Fruit fly (Drosophila melanogaster) whole organism, embryonic: ENCODE data around the gene Hr96.

Experiments
- Adf1 ChIP-seq: fragments of 200-800 bp; sonication (Bioruptor generic); IDR thresholded peaks from 2 replicates; pipeline ENCODE4 v1.3.6; 2022; ENCODE audit warnings: missing biosample characterization, missing genetic modification characterization
- BEAF-32 ChIP-seq: fragments of 200-800 bp; sonication (Bioruptor generic); optimal IDR thresholded peaks from 3 replicates; lab custom pipeline; 2017; ENCODE audit warnings: missing biosample characterization, missing genetic modification characterization, mild to moderate bottlenecking, moderate library complexity, missing genetic modification reagents
- Bgb ChIP-seq: fragments of 200-800 bp; sonication (Bioruptor generic); IDR thresholded peaks from 2 replicates; pipeline ENCODE4 v1.3.6; 2022; ENCODE audit warnings: missing biosample characterization, missing genetic modification characterization; ENCODE audit not compliant: partially characterized antibody
- CG10654 ChIP-seq: fragments of 200-800 bp; sonication (Bioruptor generic); optimal IDR thresholded peaks from 2 replicates; lab custom pipeline; 2016; ENCODE audit warnings: missing biosample characterization, missing genetic modification characterization
- CG11456 ChIP-seq: fragments of 200-800 bp; sonication (Bioruptor generic); IDR thresholded peaks from 3 replicates; pipeline ENCODE4 v1.3.6; 2022; ENCODE audit warnings: missing biosample characterization, missing genetic modification characterization
- CG12391 ChIP-seq: fragments of 200-800 bp; sonication (Bioruptor generic); optimal IDR thresholded peaks from 3 replicates; lab custom pipeline; 2018; ENCODE audit warnings: missing biosample characterization, mild to moderate bottlenecking, missing genetic modification characterization, moderate library complexity
- CG12744 ChIP-seq: fragments of 200-800 bp; sonication (Bioruptor generic); optimal IDR thresholded peaks from 2 replicates; lab custom pipeline; 2016; ENCODE audit warnings: missing biosample characterization, missing genetic modification characterization
- CG13624 ChIP-seq: fragments of 200-800 bp; sonication (Bioruptor generic); optimal IDR thresholded peaks from 2 replicates; lab custom pipeline; 2016; ENCODE audit warnings: missing biosample characterization, missing genetic modification characterization
- CG14710 ChIP-seq: fragments of 200-800 bp; sonication (Bioruptor generic); optimal IDR thresholded peaks from 3 replicates; lab custom pipeline; 2019; ENCODE audit warnings: missing biosample characterization, mild to moderate bottlenecking, missing genetic modification characterization, moderate library complexity
- CG18476 ChIP-seq: fragments of 200-800 bp; sonication (Bioruptor generic); optimal IDR thresholded peaks from 2 replicates; lab custom pipeline; 2016; ENCODE audit warnings: missing biosample characterization, mild to moderate bottlenecking, missing genetic modification characterization
- CG2129 ChIP-seq: fragments of 200-800 bp; sonication (Bioruptor generic); IDR thresholded peaks from 2 replicates; pipeline ENCODE4 v1.3.6; 2022; ENCODE audit warnings: missing biosample characterization, missing genetic modification characterization; ENCODE audit not compliant: partially characterized antibody
- CG2678 ChIP-seq: fragments of 200-800 bp; sonication (Bioruptor generic); optimal IDR thresholded peaks from 3 replicates; lab custom pipeline; 2019; ENCODE audit warnings: missing biosample characterization, mild to moderate bottlenecking, missing genetic modification characterization, moderate library complexity
- CG2875 ChIP-seq: fragments of 200-800 bp; sonication (Bioruptor generic); optimal IDR thresholded peaks from 2 replicates; lab custom pipeline; 2017; ENCODE audit warnings: missing biosample characterization, mild to moderate bottlenecking, missing genetic modification characterization, missing genetic modification reagents
- CG31388 ChIP-seq: fragments of 200-800 bp; sonication (Bioruptor generic); optimal IDR thresholded peaks from 2 replicates; lab custom pipeline; 2016; ENCODE audit warnings: missing biosample characterization, missing genetic modification characterization
- CG33213 ChIP-seq: fragments of 200-800 bp; sonication (Bioruptor generic); optimal IDR thresholded peaks from 3 replicates; lab custom pipeline; 2016; ENCODE audit warnings: missing biosample characterization, missing genetic modification characterization
- CG34376 ChIP-seq: fragments of 200-800 bp; sonication (Bioruptor generic); optimal IDR thresholded peaks from 2 replicates; lab custom pipeline; 2018; ENCODE audit warnings: missing biosample characterization, mild to moderate bottlenecking, missing genetic modification characterization
- CG4360 ChIP-seq: fragments of 200-800 bp; sonication (Bioruptor generic); IDR thresholded peaks from 2 replicates; pipeline ENCODE4 v1.3.6; 2022; ENCODE audit warnings: missing biosample characterization, missing genetic modification characterization
- CG4707 ChIP-seq: fragments of 200-800 bp; sonication (Bioruptor generic); optimal IDR thresholded peaks from 2 replicates; lab custom pipeline; 2018; ENCODE audit warnings: missing biosample characterization, mild to moderate bottlenecking, missing genetic modification characterization, moderate library complexity
- CG4730 ChIP-seq: fragments of 200-800 bp; sonication (Bioruptor generic); IDR thresholded peaks from 2 replicates; pipeline ENCODE4 v1.3.6; 2022; ENCODE audit warnings: missing biosample characterization, missing genetic modification characterization
- CG7928 ChIP-seq: fragments of 200-800 bp; sonication (Bioruptor generic); optimal IDR thresholded peaks from 2 replicates; lab custom pipeline; 2017; ENCODE audit warnings: missing biosample characterization, mild to moderate bottlenecking, missing genetic modification characterization
- CG9215 ChIP-seq: fragments of 200-800 bp; sonication (Bioruptor generic); IDR thresholded peaks from 2 replicates; pipeline ENCODE4 v1.3.6; 2022; ENCODE audit warnings: missing biosample characterization, missing genetic modification characterization
- CG9932 ChIP-seq: fragments of 200-800 bp; sonication (Bioruptor generic); IDR thresholded peaks from 2 replicates; pipeline ENCODE4 v1.3.6; 2022; ENCODE audit warnings: missing biosample characterization, missing genetic modification characterization
- CTCF ChIP-seq: fragments of 200-800 bp; sonication (Bioruptor generic); optimal IDR thresholded peaks from 2 replicates; lab custom pipeline; 2017; ENCODE audit warnings: missing biosample characterization, mild to moderate bottlenecking, missing genetic modification characterization, moderate library complexity
- Camta ChIP-seq: fragments of 200-800 bp; sonication (Bioruptor generic); optimal IDR thresholded peaks from 2 replicates; lab custom pipeline; 2016; ENCODE audit warnings: missing biosample characterization, missing genetic modification characterization
- Chrac-16 ChIP-seq: fragments of 200-800 bp; sonication (Bioruptor generic); optimal IDR thresholded peaks from 3 replicates; lab custom pipeline; 2016; ENCODE audit warnings: missing biosample characterization, missing genetic modification characterization
- Dbx ChIP-seq: fragments of 200-800 bp; sonication (Bioruptor generic); IDR thresholded peaks from 3 replicates; pipeline ENCODE4 v1.3.6; 2022; ENCODE audit warnings: missing biosample characterization, missing genetic modification characterization
- Dip3 ChIP-seq: fragments of 200-800 bp; sonication (Bioruptor generic); optimal IDR thresholded peaks from 3 replicates; lab custom pipeline; 2016; ENCODE audit warnings: missing biosample characterization, missing genetic modification characterization
- Dll ChIP-seq: fragments of 200-800 bp; sonication (Bioruptor generic); IDR thresholded peaks from 4 replicates; pipeline ENCODE4 v1.3.6; 2022; ENCODE audit warnings: missing biosample characterization, missing genetic modification characterization; ENCODE audit not compliant: partially characterized antibody
- Dp ChIP-seq: fragments of 200-800 bp; sonication (Bioruptor generic); optimal IDR thresholded peaks from 2 replicates; lab custom pipeline; 2018; ENCODE audit warnings: missing biosample characterization, mild to moderate bottlenecking, missing genetic modification characterization, moderate library complexity
- E2f2 ChIP-seq: fragments of 200-800 bp; sonication (Bioruptor generic); IDR thresholded peaks from 2 replicates; pipeline ENCODE4 v1.3.6; 2022; ENCODE audit warnings: missing biosample characterization, missing genetic modification characterization
- MESR4 ChIP-seq: fragments of 200-800 bp; sonication (Bioruptor generic); optimal IDR thresholded peaks from 2 replicates; lab custom pipeline; 2018; ENCODE audit warnings: missing biosample characterization, mild to moderate bottlenecking, missing genetic modification characterization, moderate library complexity
- Sin3A ChIP-seq: fragments of >200 bp; optimal IDR thresholded peaks from 2 replicates; lab custom pipeline; 2018
- YL-1 ChIP-seq: fragments of 200-800 bp; sonication (Bioruptor generic); optimal IDR thresholded peaks from 3 replicates; lab custom pipeline; 2017; ENCODE audit warnings: missing biosample characterization, mild to moderate bottlenecking, missing genetic modification characterization
- amos ChIP-seq: fragments of 200-800 bp; sonication (Bioruptor generic); IDR thresholded peaks from 2 replicates; pipeline ENCODE4 v1.3.6; 2022; ENCODE audit warnings: missing biosample characterization, missing genetic modification characterization; ENCODE audit not compliant: partially characterized antibody
- ap ChIP-seq: fragments of 200-800 bp; sonication (Bioruptor generic); IDR thresholded peaks from 2 replicates; pipeline ENCODE4 v1.3.6; 2022; ENCODE audit warnings: missing biosample characterization, missing genetic modification characterization
- ash1 ChIP-seq: fragments of 200-800 bp; sonication (Bioruptor generic); optimal IDR thresholded peaks from 2 replicates; lab custom pipeline; 2018; ENCODE audit warnings: missing biosample characterization, mild to moderate bottlenecking, missing genetic modification characterization
- chm ChIP-seq: fragments of 200-800 bp; sonication (Bioruptor generic); IDR thresholded peaks from 2 replicates; pipeline ENCODE4 v1.3.6; 2022; ENCODE audit warnings: missing biosample characterization, missing genetic modification characterization
- ftz-f1 ChIP-seq: fragments of 200-800 bp; sonication (Bioruptor generic); optimal IDR thresholded peaks from 2 replicates; lab custom pipeline; 2016; ENCODE audit warnings: missing biosample characterization, missing genetic modification characterization
- gro ChIP-seq: fragments of 200-800 bp; sonication (Bioruptor generic); optimal IDR thresholded peaks from 2 replicates; lab custom pipeline; 2016; ENCODE audit warnings: missing biosample characterization, missing genetic modification characterization
- gt ChIP-seq: fragments of 200-800 bp; sonication (Bioruptor generic); IDR thresholded peaks from 2 replicates; pipeline ENCODE4 v1.3.6; 2022; ENCODE audit warnings: missing biosample characterization, missing genetic modification characterization
- jumu ChIP-seq: fragments of 200-800 bp; sonication (Bioruptor generic); optimal IDR thresholded peaks from 3 replicates; lab custom pipeline; 2016; ENCODE audit warnings: missing biosample characterization, missing genetic modification characterization
- mld ChIP-seq: fragments of 200-800 bp; sonication (Bioruptor generic); IDR thresholded peaks from 3 replicates; pipeline ENCODE4 v1.3.6; 2022; ENCODE audit warnings: missing biosample characterization, missing genetic modification characterization; ENCODE audit not compliant: partially characterized antibody
- pan ChIP-seq, 4 experiments: fragments of >200 bp in 3 of 4; fragments of 200-800 bp in 1 of 4; sonication (Bioruptor generic) in 1 of 4; optimal IDR thresholded peaks in 3 of 4; IDR thresholded peaks in 1 of 4; 2 replicates each; pipeline versions ENCODE4 v1.3.6 to Lab custom; 2017 to 2022; ENCODE audit warnings: missing biosample characterization in 2 of 4, missing genetic modification characterization in 2 of 4, mixed read lengths in 1 of 4
- phol ChIP-seq: fragments of 200-800 bp; sonication (Bioruptor generic); optimal IDR thresholded peaks from 3 replicates; lab custom pipeline; 2018; ENCODE audit warnings: missing biosample characterization, mild to moderate bottlenecking, missing genetic modification characterization, moderate library complexity
- pros ChIP-seq: fragments of 200-800 bp; sonication (Bioruptor generic); optimal IDR thresholded peaks from 3 replicates; lab custom pipeline; 2019; ENCODE audit warnings: missing biosample characterization, mild to moderate bottlenecking, missing genetic modification characterization, moderate library complexity
- pzg ChIP-seq: fragments of 200-800 bp; sonication (Bioruptor generic); optimal IDR thresholded peaks from 3 replicates; lab custom pipeline; 2018; ENCODE audit warnings: missing biosample characterization, mild to moderate bottlenecking, missing genetic modification characterization, moderate library complexity
- tll ChIP-seq, 2 experiments: fragments of 200-800 bp in 1 of 2; fragments of >200 bp in 1 of 2; sonication (Bioruptor generic) in 1 of 2; optimal IDR thresholded peaks; 2 replicates each; lab custom pipeline; 2017 to 2019; ENCODE audit warnings: missing biosample characterization in 2 of 2, missing genetic modification characterization in 2 of 2, mild to moderate bottlenecking in 1 of 2, moderate library complexity in 1 of 2
- z ChIP-seq: fragments of 200-800 bp; sonication (Bioruptor generic); IDR thresholded peaks from 3 replicates; pipeline ENCODE4 v1.3.6; 2022; ENCODE audit warnings: missing biosample characterization, missing genetic modification characterization

Gene Hr96

DNA sequence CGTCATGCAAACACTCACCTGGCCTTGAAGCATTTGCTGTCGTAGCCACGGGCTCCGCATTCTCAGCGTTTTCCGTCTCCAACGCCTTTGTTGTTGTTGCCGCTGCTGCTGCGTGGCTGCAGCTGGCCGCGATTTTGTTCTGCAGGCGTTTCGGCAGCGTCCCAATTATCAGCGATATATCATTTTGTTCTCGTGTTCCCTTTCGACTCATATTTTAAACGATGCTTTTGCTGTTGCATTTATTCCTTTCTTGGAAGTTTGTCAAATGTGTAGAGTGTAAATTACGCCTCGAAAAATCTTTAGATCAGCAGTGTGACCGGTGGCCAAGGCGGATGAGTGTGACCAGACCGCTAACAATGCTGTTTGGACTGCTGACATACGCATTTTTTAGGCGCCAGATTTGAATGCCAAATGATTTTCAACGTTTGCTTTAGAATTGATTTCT, 8.1 kb downstream of the Hr96 start, which contains the start of gene Smg6 (continued):
- no peak for TF ChIP-seq CG9215 (GFP tag; lab: Robert Waterston, UW)
- peak; percentile 32 for TF ChIP-seq Sin3A (lab: Kevin White, UChicago)
- no peak for TF ChIP-seq pan (optimal IDR thresholded peaks at IDR 0.05; lab: Kevin White, UChicago)
- no peak for TF ChIP-seq pan (GFP tag; optimal IDR thresholded peaks at IDR 0.05 in 1 of 2, IDR thresholded peaks at IDR 0.05 in 1 of 2)
- peak; percentile 90 for TF ChIP-seq pzg
- peak; percentile 96 for TF ChIP-seq E2f2 (GFP tag; lab: Robert Waterston, UW)
- TF ChIP-seq CG12744 (GFP tag; lab: Kevin White, UChicago) = no peak
- TF ChIP-seq Chrac-16 = no peak
- TF ChIP-seq MESR4 (GFP tag; lab: Kevin White, UChicago) = peak; percentile 99
- no peak for TF ChIP-seq mld (GFP tag; lab: Robert Waterston, UW)
- TF ChIP-seq chm (GFP tag; lab: Robert Waterston, UW) = 0 out of 2 replicates have a peak, but pooled peaks have one; percentile 10
- TF ChIP-seq CG13624 = peak; percentile 89
- peak; percentile 49 for TF ChIP-seq CG14710
- no peak for TF ChIP-seq tll (GFP tag; optimal IDR thresholded peaks at IDR 0.05; lab: Kevin White, UChicago)
- peak; percentile 49 for TF ChIP-seq CG34376 (GFP tag; lab: Kevin White, UChicago)
- peak; percentile 31; the same call in 1 of the 2 replicates for TF ChIP-seq amos
- peak; percentile 3 for TF ChIP-seq phol (tag; lab: Kevin White, UChicago)
- TF ChIP-seq CG4707 = no peak
- TF ChIP-seq ftz-f1 (GFP tag; lab: Kevin White, UChicago) = peak; percentile 94
- peak; percentile 99 for TF ChIP-seq YL-1 (GFP tag; lab: Kevin White, UChicago)
- TF ChIP-seq CTCF = peak; percentile 17
- TF ChIP-seq Bgb (GFP tag; lab: Robert Waterston, UW) = peak; percentile 20; the same call in 1 of the 2 replicates
- TF ChIP-seq ap (GFP tag; lab: Robert Waterston, UW) = no peak
- no peak for TF ChIP-seq CG18476 (GFP tag; lab: Kevin White, UChicago)
- no peak for TF ChIP-seq CG12391 (tag; lab: Kevin White, UChicago)
- peak; percentile 97 for TF ChIP-seq Dp
- peak; percentile 93 for TF ChIP-seq CG4360 (GFP tag; lab: Robert Waterston, UW)
- TF ChIP-seq Dll (GFP tag; lab: Robert Waterston, UW) = peak; percentile 30; the same call in 1 of the 4 replicates
- peak; percentile 39 for TF ChIP-seq BEAF-32 (GFP tag; lab: Kevin White, UChicago)
- TF ChIP-seq, all 482 proteins: peak for 52

DNA sequence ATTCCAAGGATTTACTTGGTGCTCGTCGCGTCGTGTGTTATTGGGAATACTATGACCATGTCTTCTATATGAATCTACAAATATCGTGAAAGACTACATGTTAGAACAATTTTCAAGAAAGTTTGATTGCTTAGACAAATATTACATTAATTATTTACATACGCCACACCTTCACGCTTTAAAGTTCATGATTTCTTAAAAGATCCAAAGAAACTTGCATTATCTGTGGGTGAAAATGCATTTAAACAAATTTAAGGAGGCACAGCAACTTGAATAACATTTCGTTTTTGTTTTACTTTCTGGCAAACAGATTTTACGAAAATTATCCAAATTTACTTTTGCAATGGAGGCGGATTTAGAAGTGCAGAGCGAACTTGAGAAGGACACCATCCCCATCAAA, 11.6 kb downstream of the Hr96 start, which contains the start of gene CG31115:
Gene CG31115 (plus strand): TSS at position 301 of the 400 bp plus-strand sequence.
- TF ChIP-seq Chrac-16 = no peak
- TF ChIP-seq CG31388 (GFP tag; lab: Kevin White, UChicago) = no peak
- no peak for TF ChIP-seq z (GFP tag; lab: Robert Waterston, UW)
- no peak for TF ChIP-seq CG2678 (tag; lab: Kevin White, UChicago)
- no peak for TF ChIP-seq CG10654 (GFP tag; lab: Kevin White, UChicago)
- TF ChIP-seq ash1 (GFP tag; lab: Kevin White, UChicago) = no peak
- TF ChIP-seq, all 482 proteins: peak for 0

dm6 chr3R:25039028-25039476, 14.0 kb downstream of the Hr96 start, which contains the start of the genes Ythdf and bai:
Gene Ythdf, minus strand, starts transcription at chr3R:25039249.
Gene bai, plus strand, starts transcription at chr3R:25039374.
- TF ChIP-seq jumu (peak; percentile 30), gro (GFP tag; lab: Kevin White, UChicago) (peak; percentile 35), CG11456 (0 out of 3 replicates have a peak, but pooled peaks have one; percentile 47), Camta (GFP tag; lab: Kevin White, UChicago) (peak; percentile 30), CG7928 (GFP tag; lab: Kevin White, UChicago) (peak; percentile 94), Dip3 (GFP tag; lab: Kevin White, UChicago) (peak; percentile 17), CG4730 (GFP tag; lab: Robert Waterston, UW) (no peak), CG13624 (peak; percentile 65), gt (no peak), CG2129 (GFP tag; lab: Robert Waterston, UW) (peak; percentile 74), Dbx (GFP tag; lab: Robert Waterston, UW) (peak; percentile 56; the same call in 1 of the 3 replicates), Adf1 (no peak), CG33213 (GFP tag; lab: Kevin White, UChicago) (peak; percentile 23), chm (GFP tag; lab: Robert Waterston, UW) (0 out of 2 replicates have a peak, but pooled peaks have one; percentile 13), CG2875 (no peak), CG9932 (no peak), pros (GFP tag; lab: Kevin White, UChicago) (no peak)
